Comparison of ENCODE assay signal across 5 worm cellular contexts in the genomic region with DNA sequence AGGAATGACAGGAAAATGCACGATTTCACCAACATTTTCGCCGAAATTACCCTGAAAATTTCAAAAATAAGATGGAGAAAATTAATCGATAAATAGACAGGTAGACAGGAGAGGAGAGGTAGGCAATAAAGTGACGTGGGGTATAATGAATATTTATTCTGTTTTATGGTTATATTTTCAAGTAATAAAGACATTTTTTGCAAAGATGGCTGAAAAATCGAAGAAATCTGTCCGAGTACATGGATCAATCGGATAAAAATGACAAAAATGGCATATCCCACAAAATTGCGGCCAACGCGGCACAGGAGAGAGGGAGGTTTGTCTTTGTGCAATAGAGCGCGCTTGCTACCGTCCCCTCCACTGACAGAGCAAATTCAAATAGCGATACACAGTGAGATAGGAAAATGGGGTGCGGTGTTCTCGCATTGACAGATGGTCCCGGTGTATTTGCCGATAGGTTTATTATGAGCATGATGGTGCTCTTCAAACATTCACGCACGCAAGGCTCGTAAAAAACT.
TF ChIP-seq lines count a peak whose summit lies in the region.

A gene (minus strand): TSS at position 51 of the 518 bp plus-strand sequence.

TF ChIP-seq in whole organism, L1 larva, 84 proteins besides CTCF, POLR2A, EP300 and RAD21 (continues in another document):
- TF ChIP-seq efl-3 (GFP tag; optimal IDR thresholded peaks at IDR 0.05; lab: Kevin White, UChicago) (no peak), ceh-82 (tag; optimal IDR thresholded peaks at IDR 0.05; lab: Kevin White, UChicago) (peak in 1 of 3 experiments; percentile 26), nhr-28 (tag; optimal IDR thresholded peaks at IDR 0.05; lab: Kevin White, UChicago) (no peak), skn-1 (tag; optimal IDR thresholded peaks at IDR 0.05; lab: Kevin White, UChicago) (no peak), lin-35 (GFP tag; optimal IDR thresholded peaks at IDR 0.05; lab: Kevin White, UChicago) (peak; percentile 27 to 31), nhr-20 (tag; optimal IDR thresholded peaks at IDR 0.05; lab: Kevin White, UChicago) (peak; percentile 25), nhr-47 (tag; optimal IDR thresholded peaks at IDR 0.05; lab: Kevin White, UChicago) (peak; percentile 23), lir-3 (tag; optimal IDR thresholded peaks at IDR 0.05; lab: Kevin White, UChicago; ENCODE audit: poor library complexity) (no peak), isw-1 (GFP tag; IDR thresholded peaks at IDR 0.05; lab: Robert Waterston, UW) (no peak), lin-14 (GFP tag; optimal IDR thresholded peaks at IDR 0.05; lab: Kevin White, UChicago) (peak; percentile 27), efl-1 (optimal IDR thresholded peaks at IDR 0.05; lab: Kevin White, UChicago) (peak; percentile 1 to 6), efl-1 (GFP tag; optimal IDR thresholded peaks at IDR 0.05 in 1 of 2; lab: Kevin White, UChicago) (peak in 1 of 2 experiments; percentile 95), xbp-1 (tag; optimal IDR thresholded peaks at IDR 0.05; lab: Kevin White, UChicago) (peak; percentile 9), snu-23 (GFP tag; optimal IDR thresholded peaks at IDR 0.05; lab: Kevin White, UChicago) (peak; percentile 25), mep-1 (tag; optimal IDR thresholded peaks at IDR 0.05; lab: Kevin White, UChicago) (no peak), swsn-7 (tag; optimal IDR thresholded peaks at IDR 0.05; lab: Kevin White, UChicago) (peak; percentile 5), rnt-1 (tag; optimal IDR thresholded peaks at IDR 0.05; lab: Kevin White, UChicago) (peak; percentile 39)

TF ChIP-seq in whole organism, L3 larva, 47 proteins besides CTCF, POLR2A, EP300 and RAD21:
- TF ChIP-seq zag-1 (tag; optimal IDR thresholded peaks at IDR 0.05; lab: Kevin White, UChicago) (no peak), ceh-9 (tag; optimal IDR thresholded peaks at IDR 0.05; lab: Kevin White, UChicago) (no peak), nhr-76 (tag; optimal IDR thresholded peaks at IDR 0.05; lab: Kevin White, UChicago) (no peak), skn-1 (tag; optimal IDR thresholded peaks at IDR 0.05; lab: Kevin White, UChicago) (no peak), eor-1 (tag; optimal IDR thresholded peaks at IDR 0.05; lab: Kevin White, UChicago) (no peak), elt-3 (tag; optimal IDR thresholded peaks at IDR 0.05; lab: Kevin White, UChicago) (no peak), nhr-67 (tag; optimal IDR thresholded peaks at IDR 0.05; lab: Kevin White, UChicago) (no peak), lin-39 (tag; optimal IDR thresholded peaks at IDR 0.05; lab: Kevin White, UChicago) (peak; percentile 59), fkh-10 (GFP tag; optimal IDR thresholded peaks at IDR 0.05; lab: Kevin White, UChicago) (no peak), ceh-28 (tag; optimal IDR thresholded peaks at IDR 0.05; lab: Kevin White, UChicago) (peak; percentile 6), ceh-16 (tag; optimal IDR thresholded peaks at IDR 0.05; lab: Kevin White, UChicago) (no peak), unc-39 (tag; optimal IDR thresholded peaks at IDR 0.05; lab: Kevin White, UChicago) (no peak), fos-1 (tag; optimal IDR thresholded peaks at IDR 0.05; lab: Kevin White, UChicago) (no peak), nhr-43 (tag; optimal IDR thresholded peaks at IDR 0.05; lab: Kevin White, UChicago; ENCODE audit: poor library complexity, severe bottlenecking) (no peak), elt-2 (tag; optimal IDR thresholded peaks at IDR 0.05; lab: Kevin White, UChicago) (no peak), lin-15B (tag; optimal IDR thresholded peaks at IDR 0.05; lab: Kevin White, UChicago) (peak; percentile 41), ztf-4 (tag; optimal IDR thresholded peaks at IDR 0.05; lab: Kevin White, UChicago) (no peak), hmg-11 (tag; optimal IDR thresholded peaks at IDR 0.05; lab: Kevin White, UChicago) (peak; percentile 36)

TF ChIP-seq in whole organism, early embryonic, 17 proteins besides CTCF, POLR2A, EP300 and RAD21:
- TF ChIP-seq pes-1 (GFP tag; IDR thresholded peaks at IDR 0.05; lab: Robert Waterston, UW) (no peak), hmg-4 (GFP tag; optimal IDR thresholded peaks at IDR 0.05; lab: Kevin White, UChicago) (peak; percentile 9)
TF ChIP-seq in whole organism, early embryonic: peak in this region for 1.

TF ChIP-seq in whole organism, midembryonic, 9 proteins besides CTCF, POLR2A, EP300 and RAD21:
- no peak for TF ChIP-seq klf-2 (GFP tag; conservative IDR thresholded peaks at IDR 0.05; lab: Robert Waterston, UW)
- TF ChIP-seq flt-1 (GFP tag; IDR thresholded peaks at IDR 0.05; lab: Robert Waterston, UW), result peak; percentile 54; the same call in 1 of the 2 replicates
- TF ChIP-seq ztf-23 (GFP tag; IDR thresholded peaks at IDR 0.05; lab: Robert Waterston, UW), result no peak
- peak; percentile 7 for TF ChIP-seq cog-1 (tag; optimal IDR thresholded peaks at IDR 0.05; lab: Kevin White, UChicago)
- TF ChIP-seq ref-1 (GFP tag; conservative IDR thresholded peaks at IDR 0.05; lab: Robert Waterston, UW), result no peak
- TF ChIP-seq T22C8.4 (GFP tag; IDR thresholded peaks at IDR 0.05; lab: Robert Waterston, UW), result no peak
- TF ChIP-seq ztf-29 (GFP tag; IDR thresholded peaks at IDR 0.05; lab: Robert Waterston, UW), result no peak
- no peak for TF ChIP-seq med-1 (GFP tag; optimal IDR thresholded peaks at IDR 0.05; lab: Kevin White, UChicago; ENCODE audit: insufficient read depth)
TF ChIP-seq in whole organism, midembryonic: peak in this region for 2.

TF ChIP-seq in whole organism, young adult, 124 proteins besides CTCF, POLR2A, EP300 and RAD21:
- TF ChIP-seq mcd-1 (GFP tag; IDR thresholded peaks at IDR 0.05; lab: Robert Waterston, UW) (peak; percentile 88), nfya-1 (tag; optimal IDR thresholded peaks at IDR 0.05; lab: Kevin White, UChicago; ENCODE audit: borderline replicate concordance, insufficient read depth) (no peak), ztf-18 (tag; optimal IDR thresholded peaks at IDR 0.05; lab: Kevin White, UChicago) (peak; percentile 11), nhr-80 (tag; optimal IDR thresholded peaks at IDR 0.05; lab: Kevin White, UChicago) (peak; percentile 41), aptf-2 (GFP tag; conservative IDR thresholded peaks at IDR 0.05; lab: Robert Waterston, UW) (no peak), madf-3 (GFP tag; IDR thresholded peaks at IDR 0.05; lab: Robert Waterston, UW) (0 out of 2 replicates have a peak, but pooled peaks have one; percentile 52), let-607 (tag; optimal IDR thresholded peaks at IDR 0.05; lab: Kevin White, UChicago) (peak; percentile 94 to 95), Y67H2A.10 (GFP tag; conservative IDR thresholded peaks at IDR 0.05; lab: Robert Waterston, UW) (no peak), attf-5 (GFP tag; optimal IDR thresholded peaks at IDR 0.05; lab: Kevin White, UChicago) (peak; percentile 14)
TF ChIP-seq in whole organism, young adult: peak in this region for 6.
